Worm (Caenorhabditis elegans) whole organism, early embryonic: ENCODE results near the gene F43D2.7.

Experiments
- F13C5.2 ChIP-seq: sonication (generic microtip); optimal IDR thresholded peaks from 2 replicates; lab custom pipeline; 2017; ENCODE audit warnings: mild to moderate bottlenecking, missing genetic modification characterization, inconsistent platforms, missing compliant biosample characterization
- ama-1 ChIP-seq: fragments of 150-350 bp; optimal IDR thresholded peaks from 2 replicates; lab custom pipeline; 2014
- ceh-36 ChIP-seq: sonication (generic microtip); optimal IDR thresholded peaks from 2 replicates; lab custom pipeline; 2016; ENCODE audit warnings: missing genetic modification characterization, inconsistent platforms, missing compliant biosample characterization
- hmbx-1 ChIP-seq: sonication (generic microtip); optimal IDR thresholded peaks from 2 replicates; lab custom pipeline; 2016; ENCODE audit warnings: mild to moderate bottlenecking, missing genetic modification characterization, missing compliant biosample characterization

DNA sequence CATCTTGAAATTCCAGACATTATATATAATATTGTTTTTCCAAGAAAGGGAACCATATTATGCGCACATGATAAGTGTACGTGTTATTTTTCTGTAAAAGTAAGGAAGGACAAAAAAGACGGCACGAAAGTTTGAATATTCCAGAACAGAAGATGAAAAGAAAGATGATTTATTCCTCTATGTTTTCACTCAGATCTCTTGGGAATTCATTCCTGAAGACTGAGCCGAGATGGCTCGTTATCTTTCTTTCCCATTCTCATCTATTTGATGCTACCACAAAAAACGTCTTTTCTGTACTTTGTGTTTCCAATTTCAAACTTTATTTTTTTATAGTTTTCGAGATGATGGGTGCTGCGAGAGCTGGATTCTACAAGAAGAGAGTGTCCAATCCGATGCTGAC, 36.2 kb downstream of the F43D2.7 start:
- TF ChIP-seq ama-1 (lab: Kevin White, UChicago): no peak
- TF ChIP-seq ceh-36 (tag; lab: Kevin White, UChicago): no peak
- TF ChIP-seq F13C5.2 (tag; lab: Kevin White, UChicago): no peak
- no peak for TF ChIP-seq hmbx-1
